Worm (Caenorhabditis elegans): ENCODE measurements around the gene srt-42.
A peak's percentile ranks its signal among the peaks of the same experiment; 100 is the strongest.

- TF ChIP-seq ama-1 (optimal IDR thresholded peaks at IDR 0.05) = no peak
- peak; percentile 60; the same call in 1 of the 2 replicates for TF ChIP-seq flt-1 (GFP tag; IDR thresholded peaks at IDR 0.05)
- TF ChIP-seq hnd-1 (tag; optimal IDR thresholded peaks at IDR 0.05) = no peak
- TF ChIP-seq hmg-4 (GFP tag; optimal IDR thresholded peaks at IDR 0.05) = no peak
- TF ChIP-seq pes-1 (GFP tag; IDR thresholded peaks at IDR 0.05) = peak; percentile 70
- no peak for TF ChIP-seq hmbx-1 (tag; optimal IDR thresholded peaks at IDR 0.05)
- no peak for TF ChIP-seq sea-1 (GFP tag; conservative IDR thresholded peaks at IDR 0.05)
- TF ChIP-seq F13C5.2 (tag; optimal IDR thresholded peaks at IDR 0.05) = peak; percentile 61
These were observed 14.0 kb downstream of the srt-42 start, which contains the start of the genes gly-7 and mrpl-39 for ce11 chrV:1821287-1821686.

Measured in whole organism, early embryonic.